Worm (Caenorhabditis elegans) whole organism, mixed stage, embryonic: ENCODE data around the gene spp-20.

Experiments used
- M03D4.4 ChIP-seq: sonication (generic microtip); optimal IDR thresholded peaks from 2 replicates; lab custom pipeline; 2017; ENCODE audit warnings: mild to moderate bottlenecking, missing genetic modification characterization, missing compliant biosample characterization
- lsy-2 ChIP-seq: fragments of 150-350 bp; optimal IDR thresholded peaks from 2 replicates; lab custom pipeline; 2014; ENCODE audit warnings: missing biosample characterization, missing genetic modification characterization
- mep-1 ChIP-seq: fragments of 150-350 bp; optimal IDR thresholded peaks from 2 replicates; lab custom pipeline; 2017; ENCODE audit warnings: missing biosample characterization, missing genetic modification reagents, missing genetic modification characterization, inconsistent platforms
- nhr-237 ChIP-seq: fragments of 150-350 bp; optimal IDR thresholded peaks from 2 replicates; lab custom pipeline; 2014; ENCODE audit warnings: missing biosample characterization, missing genetic modification characterization
- nhr-76 ChIP-seq: sonication (generic microtip); optimal IDR thresholded peaks from 2 replicates; lab custom pipeline; 2017; ENCODE audit warnings: missing biosample characterization, missing genetic modification characterization
- snpc-4 ChIP-seq: fragments of 150-350 bp; optimal IDR thresholded peaks from 2 replicates; lab custom pipeline; 2014; ENCODE audit warnings: missing biosample characterization, missing genetic modification characterization
- unc-62 ChIP-seq: fragments of 150-350 bp; optimal IDR thresholded peaks from 2 replicates; lab custom pipeline; 2014; ENCODE audit warnings: missing biosample characterization, missing genetic modification reagents, missing genetic modification characterization

- no peak for TF ChIP-seq unc-62 (GFP tag; lab: Kevin White, UChicago)
- TF ChIP-seq nhr-76 (tag; lab: Kevin White, UChicago): no peak
- no peak for TF ChIP-seq nhr-237 (tag; lab: Kevin White, UChicago)
- TF ChIP-seq M03D4.4: no peak
- TF ChIP-seq mep-1 (tag; lab: Kevin White, UChicago): no peak
- TF ChIP-seq lsy-2: no peak
- no peak for TF ChIP-seq snpc-4
Observed at ce11 chrV:6520385-6521080, 37.5 kb downstream of the spp-20 start, which contains the start of the genes F46E10.2 and F46E10.18.
